Worm (Caenorhabditis elegans) whole organism, midembryonic: ENCODE data around the gene txt-10.

Experiments used
- T22C8.4 ChIP-seq: fragments of 200-800 bp; sonication (Bioruptor generic); IDR thresholded peaks from 2 replicates; pipeline ENCODE4 v1.3.6; 2022; ENCODE audit warnings: missing genetic modification characterization, missing compliant biosample characterization
- cog-1 ChIP-seq: sonication (generic microtip); optimal IDR thresholded peaks from 2 replicates; lab custom pipeline; 2016; ENCODE audit warnings: missing genetic modification characterization, missing compliant biosample characterization
- flt-1 ChIP-seq: fragments of 200-800 bp; sonication (Bioruptor generic); IDR thresholded peaks from 2 replicates; pipeline ENCODE4 v1.3.6; 2022; ENCODE audit warnings: missing genetic modification characterization, missing compliant biosample characterization
- klf-2 ChIP-seq: fragments of 200-800 bp; sonication (Bioruptor generic); conservative IDR thresholded peaks from 2 replicates; pipeline ENCODE4 v1.3.6; 2022; ENCODE audit warnings: missing genetic modification reagents, missing genetic modification characterization, missing compliant biosample characterization
- med-1 ChIP-seq: sonication (generic microtip); optimal IDR thresholded peaks from 2 replicates; lab custom pipeline; 2017; ENCODE audit warnings: missing genetic modification characterization, mild to moderate bottlenecking, missing compliant biosample characterization, antibody characterized with exemption, missing genetic modification reagents; ENCODE audit not compliant: insufficient read depth
- ref-1 ChIP-seq: fragments of 200-800 bp; sonication (Bioruptor generic); conservative IDR thresholded peaks from 2 replicates; pipeline ENCODE4 v1.3.6; 2022; ENCODE audit warnings: missing genetic modification reagents, missing genetic modification characterization, missing compliant biosample characterization
- tab-1 ChIP-seq: fragments of 200-800 bp; sonication (Bioruptor generic); IDR thresholded peaks from 2 replicates; pipeline ENCODE4 v1.3.6; 2022; ENCODE audit warnings: missing genetic modification characterization, missing compliant biosample characterization
- ztf-23 ChIP-seq: fragments of 200-800 bp; sonication (Bioruptor generic); IDR thresholded peaks from 2 replicates; pipeline ENCODE4 v1.3.6; 2022; ENCODE audit warnings: missing genetic modification reagents, missing genetic modification characterization, missing compliant biosample characterization
- ztf-29 ChIP-seq: fragments of 200-800 bp; sonication (Bioruptor generic); IDR thresholded peaks from 2 replicates; pipeline ENCODE4 v1.3.6; 2022; ENCODE audit warnings: missing genetic modification reagents, missing genetic modification characterization, missing compliant biosample characterization

The txt-10 gene

DNA sequence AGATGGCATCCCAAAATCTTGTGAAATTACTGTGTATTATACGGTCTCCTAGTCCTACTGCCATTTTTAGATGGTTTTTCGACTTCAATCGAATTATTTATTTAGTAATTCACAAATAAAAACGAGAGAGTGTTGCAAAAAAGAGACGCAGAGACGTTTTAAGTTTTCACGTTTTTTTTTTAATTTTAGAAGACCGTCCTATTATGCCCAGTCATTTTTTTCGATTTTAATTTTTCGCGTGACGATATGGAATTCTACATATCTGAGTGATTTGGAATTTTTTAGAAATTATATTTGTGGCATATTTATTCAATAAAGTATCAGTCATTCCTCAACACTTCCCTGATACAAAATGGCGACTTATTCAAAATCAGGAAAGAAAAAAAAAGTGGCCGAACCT is 35.9 kb downstream of the txt-10 start, which contains the start of gene C35A5.4:
Gene C35A5.4 (plus strand): TSS at position 301 of the 400 bp plus-strand sequence.
- no peak for TF ChIP-seq ref-1 (GFP tag; lab: Robert Waterston, UW)
- no peak for TF ChIP-seq klf-2 (GFP tag; lab: Robert Waterston, UW)
- no peak for TF ChIP-seq flt-1 (GFP tag; lab: Robert Waterston, UW)
- TF ChIP-seq med-1 (GFP tag; lab: Kevin White, UChicago), result no peak

DNA sequence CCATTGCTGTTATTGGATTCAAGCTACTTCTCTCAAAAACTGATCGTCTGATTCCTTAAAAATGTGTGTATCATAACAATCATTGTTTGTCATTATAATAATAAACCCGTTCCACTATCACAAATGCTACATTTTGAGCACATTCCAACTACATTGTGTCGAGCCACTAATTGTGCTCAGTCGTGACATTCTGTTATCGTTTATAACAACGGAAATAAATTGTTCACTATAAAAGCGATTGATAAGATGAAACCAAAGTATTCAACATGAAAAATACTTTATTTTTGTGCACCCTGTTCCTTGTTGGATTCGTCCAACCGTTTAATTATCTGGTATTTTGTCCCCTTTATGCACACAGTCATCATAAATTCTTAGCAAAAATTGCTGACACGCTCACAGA is 39.5 kb downstream of the txt-10 start, which contains the start of gene ugt-33:
Gene ugt-33 (plus strand): TSS at position 260 of the 400 bp plus-strand sequence.
- TF ChIP-seq klf-2 (GFP tag; lab: Robert Waterston, UW) (no peak), tab-1 (no peak), ref-1 (GFP tag; lab: Robert Waterston, UW) (no peak), ztf-23 (GFP tag; lab: Robert Waterston, UW) (no peak), T22C8.4 (GFP tag; lab: Robert Waterston, UW) (no peak), flt-1 (GFP tag; lab: Robert Waterston, UW) (no peak), ztf-29 (GFP tag; lab: Robert Waterston, UW) (no peak), cog-1 (tag; lab: Kevin White, UChicago) (no peak), med-1 (GFP tag; lab: Kevin White, UChicago) (no peak)

DNA sequence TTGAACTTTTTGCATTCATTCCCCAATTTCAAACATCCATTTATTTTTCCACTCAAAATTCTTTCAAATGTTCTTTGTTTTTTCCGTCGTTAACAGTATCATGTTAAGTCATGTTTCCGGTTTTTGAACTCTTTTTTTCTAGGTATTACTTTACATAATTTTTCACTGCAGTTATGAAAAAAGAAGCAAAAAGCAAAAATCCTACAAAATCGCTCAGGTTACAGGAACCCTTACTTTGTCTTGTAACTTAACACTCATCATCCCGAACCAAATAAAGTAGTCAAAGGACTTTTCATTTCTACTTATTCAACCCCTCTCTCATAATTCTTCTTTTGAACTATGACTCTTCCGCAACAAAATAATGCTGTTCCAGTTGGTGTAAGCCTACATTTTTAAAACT is 41.2 kb downstream of the txt-10 start, which contains the start of gene aqp-5:
Gene aqp-5 (plus strand): TSS at position 301 of the 400 bp plus-strand sequence.
- TF ChIP-seq ztf-23 (GFP tag; lab: Robert Waterston, UW), result no peak
- no peak for TF ChIP-seq ref-1 (GFP tag; lab: Robert Waterston, UW)
- no peak for TF ChIP-seq cog-1 (tag; lab: Kevin White, UChicago)
- no peak for TF ChIP-seq ztf-29 (GFP tag; lab: Robert Waterston, UW)

DNA sequence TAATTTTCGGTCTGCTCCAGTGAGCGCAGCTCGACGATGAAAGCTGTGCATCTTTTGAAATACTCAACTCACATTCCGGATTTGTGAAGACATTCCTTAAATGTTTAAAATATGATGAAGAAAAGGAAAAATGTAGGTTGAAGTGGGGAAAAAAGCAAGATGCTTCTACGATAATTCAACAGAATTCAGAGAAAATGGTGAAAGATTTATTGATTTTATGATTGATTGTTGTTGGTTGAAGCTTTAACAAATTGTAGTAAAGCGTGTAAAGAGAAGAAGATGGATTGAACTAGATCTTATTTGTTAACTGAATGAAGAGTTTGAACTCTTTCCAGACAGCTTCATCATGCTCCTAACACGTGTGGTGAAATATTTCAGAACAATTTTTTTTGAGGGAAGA is 42.6 kb downstream of the txt-10 start, which contains the start of gene ncx-5:
Gene ncx-5 (minus strand): TSS at position 101 of the 400 bp plus-strand sequence.
- TF ChIP-seq T22C8.4 (GFP tag; lab: Robert Waterston, UW), result no peak
- TF ChIP-seq klf-2 (GFP tag; lab: Robert Waterston, UW), result no peak
- TF ChIP-seq ztf-29 (GFP tag; lab: Robert Waterston, UW), result no peak
- TF ChIP-seq tab-1, result no peak
- no peak for TF ChIP-seq flt-1 (GFP tag; lab: Robert Waterston, UW)
- TF ChIP-seq cog-1 (tag; lab: Kevin White, UChicago), result no peak
- TF ChIP-seq ref-1 (GFP tag; lab: Robert Waterston, UW), result no peak
- TF ChIP-seq ztf-23 (GFP tag; lab: Robert Waterston, UW), result no peak
- no peak for TF ChIP-seq med-1 (GFP tag; lab: Kevin White, UChicago)

DNA sequence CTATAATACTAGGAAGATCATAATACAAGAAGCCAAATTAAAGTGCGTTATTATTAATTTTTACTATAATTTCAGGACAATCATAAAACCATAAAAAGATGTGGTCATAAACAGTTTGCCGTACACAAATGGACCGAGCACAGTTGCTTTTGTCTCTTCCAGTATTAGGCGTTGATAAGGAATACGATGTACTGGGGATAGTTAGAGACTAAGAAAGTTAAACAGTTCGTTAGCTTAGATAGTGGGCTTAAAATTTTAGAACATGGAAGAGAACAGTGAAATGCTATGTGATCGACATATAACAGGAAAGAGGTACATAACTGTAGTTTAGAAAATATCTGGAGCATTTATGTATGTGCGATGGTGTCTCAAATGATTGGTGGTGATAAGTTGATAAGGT is 47.2 kb downstream of the txt-10 start:
- TF ChIP-seq flt-1 (GFP tag; lab: Robert Waterston, UW) (no peak), med-1 (GFP tag; lab: Kevin White, UChicago) (no peak), ref-1 (GFP tag; lab: Robert Waterston, UW) (no peak), T22C8.4 (GFP tag; lab: Robert Waterston, UW) (no peak), cog-1 (tag; lab: Kevin White, UChicago) (no peak), klf-2 (GFP tag; lab: Robert Waterston, UW) (no peak), ztf-29 (GFP tag; lab: Robert Waterston, UW) (no peak), tab-1 (no peak), ztf-23 (GFP tag; lab: Robert Waterston, UW) (no peak)

DNA sequence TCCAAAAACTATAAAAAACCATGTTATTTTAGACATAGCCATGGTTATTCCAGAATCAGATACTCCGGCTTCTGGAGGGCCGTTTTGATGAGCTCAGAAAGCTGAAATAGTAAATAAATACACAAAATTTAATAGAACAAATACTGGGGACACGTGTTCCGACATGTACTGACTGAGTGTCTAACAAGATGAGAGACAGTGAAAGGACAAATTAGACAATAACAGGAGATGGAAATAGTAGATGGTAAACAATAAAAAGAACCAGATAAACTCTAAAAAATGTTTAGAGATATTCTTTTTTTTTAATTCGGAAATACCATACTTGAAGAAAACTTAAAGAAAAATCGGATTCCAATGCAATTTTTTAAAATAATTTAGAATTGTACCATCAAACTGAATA is 48.0 kb downstream of the txt-10 start, which contains the start of gene Y32F6B.1:
Gene Y32F6B.1 (minus strand): TSS at position 101 of the 400 bp plus-strand sequence.
- TF ChIP-seq tab-1 (no peak), cog-1 (tag; lab: Kevin White, UChicago) (no peak), med-1 (GFP tag; lab: Kevin White, UChicago) (no peak), klf-2 (GFP tag; lab: Robert Waterston, UW) (no peak), ztf-23 (GFP tag; lab: Robert Waterston, UW) (no peak), ref-1 (GFP tag; lab: Robert Waterston, UW) (no peak), ztf-29 (GFP tag; lab: Robert Waterston, UW) (no peak), flt-1 (GFP tag; lab: Robert Waterston, UW) (no peak)

DNA sequence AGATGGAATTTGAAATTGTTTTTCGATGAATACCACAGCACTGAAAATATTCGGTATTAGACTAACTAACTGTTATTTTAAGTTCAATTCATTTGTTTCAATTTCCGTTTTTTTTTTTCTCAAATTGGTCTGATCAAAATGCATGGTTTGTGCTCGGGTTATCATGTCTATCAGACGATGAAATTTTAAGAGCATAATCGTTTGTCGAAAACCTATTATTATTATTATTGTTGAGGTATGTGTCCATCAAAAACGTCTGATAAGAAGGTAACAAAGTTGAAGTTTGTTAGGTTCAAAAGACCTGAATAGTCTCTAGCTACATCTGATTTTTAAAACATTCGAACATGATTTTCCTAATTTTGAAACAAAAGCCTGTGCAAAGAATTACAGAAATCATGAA is 48.6 kb downstream of the txt-10 start:
- TF ChIP-seq cog-1 (tag; lab: Kevin White, UChicago) (no peak), klf-2 (GFP tag; lab: Robert Waterston, UW) (no peak), ref-1 (GFP tag; lab: Robert Waterston, UW) (no peak), ztf-23 (GFP tag; lab: Robert Waterston, UW) (no peak), med-1 (GFP tag; lab: Kevin White, UChicago) (no peak), T22C8.4 (GFP tag; lab: Robert Waterston, UW) (no peak), tab-1 (no peak), flt-1 (GFP tag; lab: Robert Waterston, UW) (no peak), ztf-29 (GFP tag; lab: Robert Waterston, UW) (no peak)
